Fruit fly (Drosophila melanogaster): Measurements from ENCODE around the gene Sirt2.

The Sirt2 gene

dm6 chr3R:20280518-20280981 is 47.7 kb upstream of the Sirt2 start (continued):
- TF ChIP-seq Eip93F (GFP tag; optimal IDR thresholded peaks at IDR 0.05) (no peak), CG6854 (GFP tag; optimal IDR thresholded peaks at IDR 0.05) (no peak), Sox14 (GFP tag; optimal IDR thresholded peaks at IDR 0.05) (peak; percentile 47), CG9139 (GFP tag; optimal IDR thresholded peaks at IDR 0.05) (peak; percentile 48), CG10631 (GFP tag; optimal IDR thresholded peaks at IDR 0.05) (peak; percentile 59), CG8632 (GFP tag; optimal IDR thresholded peaks at IDR 0.05) (no peak), CG10669 (GFP tag; optimal IDR thresholded peaks at IDR 0.05) (peak; percentile 47), Eip78C (GFP tag) (peak; percentile 84), CG3032 (tag; optimal IDR thresholded peaks at IDR 0.05) (peak; percentile 23), CG15336 (GFP tag; IDR thresholded peaks at IDR 0.05) (peak; percentile 71), CG8319 (GFP tag; optimal IDR thresholded peaks at IDR 0.05) (no peak), pdm3 (GFP tag; optimal IDR thresholded peaks at IDR 0.05) (peak; percentile 62), eg (GFP tag; IDR thresholded peaks at IDR 0.05) (peak; percentile 71), CG31627 (GFP tag; optimal IDR thresholded peaks at IDR 0.05) (no peak), esn (GFP tag; optimal IDR thresholded peaks at IDR 0.05) (peak; percentile 8), CG11762 (GFP tag; optimal IDR thresholded peaks at IDR 0.05; ENCODE audit: insufficient read depth) (peak; percentile 31), CG4318 (GFP tag; optimal IDR thresholded peaks at IDR 0.05) (peak; percentile 16), acj6 (GFP tag; optimal IDR thresholded peaks at IDR 0.05) (peak; percentile 13), Lpt (GFP tag; optimal IDR thresholded peaks at IDR 0.05) (peak; percentile 39), CG6276 (GFP tag; optimal IDR thresholded peaks at IDR 0.05) (peak; percentile 49), Gug (GFP tag; IDR thresholded peaks at IDR 0.05) (peak; percentile 52), CG34406 (GFP tag; optimal IDR thresholded peaks at IDR 0.05) (no peak), spab (GFP tag; optimal IDR thresholded peaks at IDR 0.05) (no peak), Sox102F (GFP tag; optimal IDR thresholded peaks at IDR 0.05) (peak; percentile 34)

- no peak for TF ChIP-seq cyc (GFP tag; optimal IDR thresholded peaks at IDR 0.05)
- peak; percentile 4 for TF ChIP-seq Hr39 (GFP tag; optimal IDR thresholded peaks at IDR 0.05)
- peak; percentile 6 for TF ChIP-seq Smox (GFP tag; optimal IDR thresholded peaks at IDR 0.05)
- peak; percentile 70 for TF ChIP-seq CG32006 (GFP tag; optimal IDR thresholded peaks at IDR 0.05)
- peak; percentile 17 for TF ChIP-seq Sox15 (GFP tag; optimal IDR thresholded peaks at IDR 0.05)
- TF ChIP-seq Ets96B (tag; optimal IDR thresholded peaks at IDR 0.05), result peak; percentile 45
- peak; percentile 27 for TF ChIP-seq esn (GFP tag; optimal IDR thresholded peaks at IDR 0.05)
- no peak for TF ChIP-seq CG1621 (tag; optimal IDR thresholded peaks at IDR 0.05)
- peak; percentile 26 for TF ChIP-seq fd59A (GFP tag; optimal IDR thresholded peaks at IDR 0.05)
- TF ChIP-seq CG3919 (GFP tag; optimal IDR thresholded peaks at IDR 0.05), result peak; percentile 34
- no peak for TF ChIP-seq CG16779 (tag; optimal IDR thresholded peaks at IDR 0.05)
- peak; percentile 84 for TF ChIP-seq Eip78C (GFP tag)
- peak; percentile 73 for TF ChIP-seq svp (GFP tag)
- TF ChIP-seq net (GFP tag; optimal IDR thresholded peaks at IDR 0.05), result peak; percentile 12
- peak in 1 of 2 experiments; percentile 50 for TF ChIP-seq salr (GFP tag; optimal IDR thresholded peaks at IDR 0.05)
- peak; percentile 28 for TF ChIP-seq OdsH (GFP tag; optimal IDR thresholded peaks at IDR 0.05)
- peak; percentile 12 for TF ChIP-seq CG6276 (GFP tag; optimal IDR thresholded peaks at IDR 0.05)
- peak; percentile 4 for TF ChIP-seq CG31627 (GFP tag; optimal IDR thresholded peaks at IDR 0.05)
- TF ChIP-seq Eip75B (GFP tag; optimal IDR thresholded peaks at IDR 0.05), result no peak
- peak; percentile 7 for TF ChIP-seq CG6792 (GFP tag; optimal IDR thresholded peaks at IDR 0.05)
- TF ChIP-seq Met (GFP tag; optimal IDR thresholded peaks at IDR 0.05), result peak; percentile 19
- TF ChIP-seq Gug (GFP tag; IDR thresholded peaks at IDR 0.05), result no peak
- TF ChIP-seq acj6 (GFP tag; optimal IDR thresholded peaks at IDR 0.05), result peak; percentile 41
- no peak for TF ChIP-seq Hr38 (GFP tag; optimal IDR thresholded peaks at IDR 0.05)
- no peak for TF ChIP-seq fkh (GFP tag; optimal IDR thresholded peaks at IDR 0.05)
- no peak for TF ChIP-seq CG6854 (GFP tag; optimal IDR thresholded peaks at IDR 0.05)
- peak; percentile 31 for TF ChIP-seq CG3032 (tag; optimal IDR thresholded peaks at IDR 0.05)
- peak; percentile 26 for TF ChIP-seq achi (GFP tag; optimal IDR thresholded peaks at IDR 0.05)
- peak; percentile 9 for TF ChIP-seq Hr4 (GFP tag; optimal IDR thresholded peaks at IDR 0.05)
- no peak for TF ChIP-seq dsx (GFP tag; optimal IDR thresholded peaks at IDR 0.05; ENCODE audit: poor library complexity, severe bottlenecking)
- TF ChIP-seq Sox14 (GFP tag; optimal IDR thresholded peaks at IDR 0.05), result peak; percentile 2
- TF ChIP-seq spab (GFP tag; optimal IDR thresholded peaks at IDR 0.05), result peak; percentile 35
- TF ChIP-seq eg (GFP tag; IDR thresholded peaks at IDR 0.05), result no peak
- TF ChIP-seq CG6808 (GFP tag; optimal IDR thresholded peaks at IDR 0.05), result peak; percentile 28
- TF ChIP-seq CG10631 (GFP tag; optimal IDR thresholded peaks at IDR 0.05), result peak; percentile 60
- TF ChIP-seq CG10669 (GFP tag; optimal IDR thresholded peaks at IDR 0.05), result peak; percentile 24
- peak; percentile 22 for TF ChIP-seq Sox102F (GFP tag; optimal IDR thresholded peaks at IDR 0.05)
- TF ChIP-seq CG15336 (GFP tag; IDR thresholded peaks at IDR 0.05), result peak; percentile 23; the same call in 1 of the 2 replicates
- peak; percentile 5 for TF ChIP-seq CG34406 (GFP tag; optimal IDR thresholded peaks at IDR 0.05)
- peak; percentile 23; the same call in 2 of the 3 replicates for TF ChIP-seq CG8119 (GFP tag; IDR thresholded peaks at IDR 0.05)
Observed at dm6 chr3R:20282103-20282502, 46.2 kb upstream of the Sirt2 start.

All from whole organism, prepupa.